Fruit fly (Drosophila melanogaster) whole organism, embryonic: ENCODE data around the gene MED14.

Experiments
- Awh ChIP-seq: fragments of 200-800 bp; sonication (Bioruptor generic); IDR thresholded peaks from 2 replicates; pipeline ENCODE4, ENCODE4 v1.3.6; 2022; ENCODE audit warnings: missing biosample characterization, missing genetic modification characterization
- Bgb ChIP-seq: fragments of 200-800 bp; sonication (Bioruptor generic); IDR thresholded peaks from 2 replicates; pipeline ENCODE4 v1.3.6; 2022; ENCODE audit warnings: missing biosample characterization, missing genetic modification characterization; ENCODE audit not compliant: partially characterized antibody
- C15 ChIP-seq: fragments of 200-800 bp; sonication (Bioruptor generic); IDR thresholded peaks from 3 replicates; pipeline ENCODE4 v1.3.6; 2022; ENCODE audit warnings: missing biosample characterization, missing genetic modification characterization
- CG10267 ChIP-seq: fragments of 200-800 bp; sonication (Bioruptor generic); optimal IDR thresholded peaks from 2 replicates; lab custom pipeline; 2018; ENCODE audit warnings: missing biosample characterization, mild to moderate bottlenecking, missing genetic modification characterization, moderate library complexity
- CG10431 ChIP-seq: fragments of 200-800 bp; sonication (Bioruptor generic); optimal IDR thresholded peaks from 3 replicates; lab custom pipeline; 2018; ENCODE audit warnings: missing biosample characterization, mild to moderate bottlenecking, missing genetic modification characterization
- CG13624 ChIP-seq: fragments of 200-800 bp; sonication (Bioruptor generic); optimal IDR thresholded peaks from 2 replicates; lab custom pipeline; 2016; ENCODE audit warnings: missing biosample characterization, missing genetic modification characterization
- CG15479 ChIP-seq: fragments of 200-800 bp; sonication (Bioruptor generic); optimal IDR thresholded peaks from 3 replicates; lab custom pipeline; 2019; ENCODE audit warnings: missing biosample characterization, mild to moderate bottlenecking, missing genetic modification characterization, moderate library complexity
- CG30403 ChIP-seq: fragments of 200-800 bp; sonication (Bioruptor generic); optimal IDR thresholded peaks from 3 replicates; lab custom pipeline; 2016; ENCODE audit warnings: missing biosample characterization, missing genetic modification characterization
- CG3407 ChIP-seq: fragments of 200-800 bp; sonication (Bioruptor generic); optimal IDR thresholded peaks from 2 replicates; lab custom pipeline; 2018; ENCODE audit warnings: missing biosample characterization, mild to moderate bottlenecking, missing genetic modification characterization
- CG42726 ChIP-seq: fragments of 200-800 bp; sonication (Bioruptor generic); IDR thresholded peaks from 2 replicates; pipeline ENCODE4 v1.3.6; 2022; ENCODE audit warnings: missing biosample characterization, missing genetic modification characterization; ENCODE audit not compliant: partially characterized antibody
- CG8944 ChIP-seq: fragments of 200-800 bp; sonication (Bioruptor generic); optimal IDR thresholded peaks from 3 replicates; lab custom pipeline; 2016; ENCODE audit warnings: missing biosample characterization, missing genetic modification characterization
- CG9797 ChIP-seq: fragments of 200-800 bp; sonication (Bioruptor generic); optimal IDR thresholded peaks from 3 replicates; lab custom pipeline; 2018; ENCODE audit warnings: missing biosample characterization, mild to moderate bottlenecking, missing genetic modification characterization
- CG9817 ChIP-seq: fragments of 200-800 bp; sonication (Bioruptor generic); optimal IDR thresholded peaks from 2 replicates; lab custom pipeline; 2018; ENCODE audit warnings: missing biosample characterization, mild to moderate bottlenecking, missing genetic modification characterization, moderate library complexity
- Camta ChIP-seq: fragments of 200-800 bp; sonication (Bioruptor generic); optimal IDR thresholded peaks from 2 replicates; lab custom pipeline; 2016; ENCODE audit warnings: missing biosample characterization, missing genetic modification characterization
- Dref ChIP-seq: fragments of 200-800 bp; sonication (Bioruptor generic); IDR thresholded peaks from 2 replicates; pipeline ENCODE4 v1.3.6; 2022; ENCODE audit warnings: missing biosample characterization, missing genetic modification characterization
- E2f1 ChIP-seq: fragments of 200-800 bp; sonication (Bioruptor generic); IDR thresholded peaks from 2 replicates; pipeline ENCODE4 v1.3.6; 2022; ENCODE audit warnings: missing biosample characterization, missing genetic modification characterization
- Eip74EF ChIP-seq, 2 experiments: fragments of 200-800 bp in 1 of 2; fragments of >200 bp in 1 of 2; sonication (Bioruptor generic) in 1 of 2; optimal IDR thresholded peaks; 2 replicates each; lab custom pipeline; 2017 to 2019; ENCODE audit warnings: missing biosample characterization in 2 of 2, missing genetic modification characterization in 2 of 2, mild to moderate bottlenecking in 1 of 2, moderate library complexity in 1 of 2
- Hr51 ChIP-seq, 2 experiments: fragments of 200-800 bp; sonication (Bioruptor generic); optimal IDR thresholded peaks; 2 replicates in 1 of 2; 3 replicates in 1 of 2; lab custom pipeline; 2016 to 2018; ENCODE audit warnings: missing biosample characterization in 2 of 2, missing genetic modification characterization in 2 of 2, mild to moderate bottlenecking in 1 of 2, moderate library complexity in 1 of 2
- Hsf ChIP-seq: fragments of 200-800 bp; sonication (Bioruptor generic); optimal IDR thresholded peaks from 3 replicates; lab custom pipeline; 2016; ENCODE audit warnings: missing biosample characterization, missing genetic modification characterization
- Nf-YB ChIP-seq: fragments of 200-800 bp; sonication (Bioruptor generic); optimal IDR thresholded peaks from 3 replicates; lab custom pipeline; 2019; ENCODE audit warnings: missing biosample characterization, mild to moderate bottlenecking, missing genetic modification characterization, moderate library complexity
- Oli ChIP-seq: fragments of 200-800 bp; sonication (Bioruptor generic); optimal IDR thresholded peaks from 2 replicates; lab custom pipeline; 2018; ENCODE audit warnings: missing biosample characterization, mild to moderate bottlenecking, missing genetic modification characterization, moderate library complexity
- Rx ChIP-seq: fragments of 200-800 bp; sonication (Bioruptor generic); IDR thresholded peaks from 2 replicates; pipeline ENCODE4 v1.3.6; 2022; ENCODE audit warnings: missing biosample characterization, missing genetic modification characterization
- Side ChIP-seq: fragments of 200-800 bp; sonication (Bioruptor generic); optimal IDR thresholded peaks from 2 replicates; lab custom pipeline; 2016; ENCODE audit warnings: missing biosample characterization, missing genetic modification characterization
- Spps ChIP-seq: fragments of 200-800 bp; sonication (Bioruptor generic); optimal IDR thresholded peaks from 2 replicates; lab custom pipeline; 2018; ENCODE audit warnings: missing biosample characterization, mild to moderate bottlenecking, missing genetic modification characterization
- ara ChIP-seq: fragments of 200-800 bp; sonication (Bioruptor generic); IDR thresholded peaks from 2 replicates; pipeline ENCODE4 v1.3.6; 2022; ENCODE audit warnings: missing biosample characterization, missing genetic modification characterization
- dati ChIP-seq: fragments of 200-800 bp; sonication (Bioruptor generic); IDR thresholded peaks from 2 replicates; pipeline ENCODE4 v1.3.6; 2022; ENCODE audit warnings: missing biosample characterization, missing genetic modification characterization
- dimm ChIP-seq: fragments of 200-800 bp; sonication (Bioruptor generic); IDR thresholded peaks from 2 replicates; pipeline ENCODE4 v1.3.6; 2022; ENCODE audit warnings: missing biosample characterization, missing genetic modification characterization
- dmrt11E ChIP-seq: fragments of 200-800 bp; sonication (Bioruptor generic); optimal IDR thresholded peaks from 3 replicates; lab custom pipeline; 2018; ENCODE audit warnings: missing biosample characterization, mild to moderate bottlenecking, missing genetic modification characterization, moderate library complexity
- grau ChIP-seq: fragments of 200-800 bp; optimal IDR thresholded peaks from 3 replicates; lab custom pipeline; 2019; ENCODE audit warnings: missing biosample characterization, mild to moderate bottlenecking, missing genetic modification characterization, moderate library complexity
- lola ChIP-seq, 3 experiments: fragments of >200 bp in 2 of 3; fragments of 200-800 bp in 1 of 3; sonication (Bioruptor generic) in 1 of 3; optimal IDR thresholded peaks; 2 replicates each; lab custom pipeline; 2017 to 2019; ENCODE audit warnings: missing biosample characterization in 3 of 3, missing genetic modification characterization in 3 of 3, mild to moderate bottlenecking in 1 of 3, moderate library complexity in 1 of 3
- lov ChIP-seq, 2 experiments: fragments of 200-800 bp in 1 of 2; fragments of >200 bp in 1 of 2; sonication (Bioruptor generic) in 1 of 2; IDR thresholded peaks in 1 of 2; optimal IDR thresholded peaks in 1 of 2; 2 replicates in 1 of 2; 3 replicates in 1 of 2; pipeline versions ENCODE4 v1.3.6 to Lab custom; 2017 to 2022; ENCODE audit warnings: missing biosample characterization in 1 of 2, missing genetic modification characterization in 1 of 2
- org-1 ChIP-seq: fragments of 200-800 bp; sonication (Bioruptor generic); optimal IDR thresholded peaks from 2 replicates; lab custom pipeline; 2017; ENCODE audit warnings: missing biosample characterization, missing genetic modification characterization
- pita ChIP-seq: fragments of 200-800 bp; sonication (Bioruptor generic); optimal IDR thresholded peaks from 2 replicates; lab custom pipeline; 2017; ENCODE audit warnings: missing biosample characterization, mild to moderate bottlenecking, missing genetic modification characterization
- prd ChIP-seq, 3 experiments: fragments of >200 bp in 2 of 3; fragments of 200-800 bp in 1 of 3; sonication (Bioruptor generic) in 1 of 3; optimal IDR thresholded peaks in 2 of 3; IDR thresholded peaks in 1 of 3; 2 replicates in 2 of 3; 3 replicates in 1 of 3; pipeline versions ENCODE4 v1.3.6 to Lab custom; 2017 to 2022; ENCODE audit warnings: missing biosample characterization in 1 of 3, missing genetic modification characterization in 1 of 3
- psq ChIP-seq: fragments of 200-800 bp; sonication (Bioruptor generic); optimal IDR thresholded peaks from 2 replicates; lab custom pipeline; 2017; ENCODE audit warnings: missing biosample characterization, missing genetic modification characterization
- row ChIP-seq: fragments of 200-800 bp; sonication (Bioruptor generic); IDR thresholded peaks from 3 replicates; pipeline ENCODE4 v1.3.6; 2022; ENCODE audit warnings: missing biosample characterization, missing genetic modification characterization
- sens-2 ChIP-seq: fragments of 200-800 bp; sonication (Bioruptor generic); IDR thresholded peaks from 2 replicates; pipeline ENCODE4 v1.3.6; 2022; ENCODE audit warnings: missing biosample characterization, missing genetic modification characterization
- sna ChIP-seq: fragments of 200-800 bp; sonication (Bioruptor generic); IDR thresholded peaks from 2 replicates; pipeline ENCODE4 v1.3.6; 2022; ENCODE audit warnings: missing biosample characterization, missing genetic modification characterization; ENCODE audit not compliant: partially characterized antibody
- so ChIP-seq: fragments of 200-800 bp; sonication (Bioruptor generic); IDR thresholded peaks from 3 replicates; pipeline ENCODE4 v1.3.6; 2022; ENCODE audit warnings: missing biosample characterization, missing genetic modification characterization
- tll ChIP-seq, 2 experiments: fragments of 200-800 bp in 1 of 2; fragments of >200 bp in 1 of 2; sonication (Bioruptor generic) in 1 of 2; optimal IDR thresholded peaks; 2 replicates each; lab custom pipeline; 2017 to 2019; ENCODE audit warnings: missing biosample characterization in 2 of 2, missing genetic modification characterization in 2 of 2, mild to moderate bottlenecking in 1 of 2, moderate library complexity in 1 of 2
- trh ChIP-seq: fragments of 200-800 bp; sonication (Bioruptor generic); optimal IDR thresholded peaks from 2 replicates; lab custom pipeline; 2016; ENCODE audit warnings: missing biosample characterization, missing genetic modification characterization
- vnd ChIP-seq: fragments of 200-800 bp; sonication (Bioruptor generic); IDR thresholded peaks from 3 replicates; pipeline ENCODE4 v1.3.6; 2022; ENCODE audit warnings: missing biosample characterization, missing genetic modification characterization; ENCODE audit not compliant: partially characterized antibody

The MED14 gene

dm6 chr3L:611639-612611, 18.9 kb downstream of the MED14 start (continued):
- TF ChIP-seq CG9817 (tag; lab: Kevin White, UChicago) (peak; percentile 75), Camta (GFP tag; lab: Kevin White, UChicago) (peak; percentile 42), CG10431 (GFP tag; lab: Kevin White, UChicago) (peak; percentile 45), dmrt11E (peak; percentile 19), CG9797 (no peak)

- TF ChIP-seq CG15479 (GFP tag; lab: Kevin White, UChicago) = no peak
- peak; percentile 56 for TF ChIP-seq grau
- peak; percentile 60 for TF ChIP-seq Oli
- TF ChIP-seq sens-2 (GFP tag; lab: Robert Waterston, UW) = no peak
- no peak for TF ChIP-seq org-1 (GFP tag; lab: Kevin White, UChicago)
- TF ChIP-seq Bgb (GFP tag; lab: Robert Waterston, UW) = no peak
- TF ChIP-seq Eip74EF (GFP tag; optimal IDR thresholded peaks at IDR 0.05; lab: Kevin White, UChicago) = no peak
- TF ChIP-seq vnd (GFP tag; lab: Robert Waterston, UW) = no peak
- no peak for TF ChIP-seq dati (GFP tag; lab: Robert Waterston, UW)
- peak; percentile 22 for TF ChIP-seq Hsf (GFP tag; lab: Kevin White, UChicago)
- peak; percentile 47 to 55 for TF ChIP-seq Hr51 (GFP tag; optimal IDR thresholded peaks at IDR 0.05; lab: Kevin White, UChicago)
- TF ChIP-seq Nf-YB (GFP tag; lab: Kevin White, UChicago) = peak; percentile 20
- peak; percentile 61 for TF ChIP-seq CG30403
- TF ChIP-seq Camta (GFP tag; lab: Kevin White, UChicago) = peak; percentile 52
- no peak for TF ChIP-seq psq (GFP tag; lab: Kevin White, UChicago)
- peak in 1 of 3 experiments; percentile 82 for TF ChIP-seq lola (GFP tag; optimal IDR thresholded peaks at IDR 0.05; lab: Kevin White, UChicago)
- TF ChIP-seq dimm (GFP tag; lab: Robert Waterston, UW) = no peak
- TF ChIP-seq Rx (GFP tag; lab: Robert Waterston, UW) = 0 out of 2 replicates have a peak, but pooled peaks have one; percentile 15
- TF ChIP-seq row = peak; percentile 67
- no peak for TF ChIP-seq prd (optimal IDR thresholded peaks at IDR 0.05; lab: Kevin White, UChicago)
- peak; percentile 88 for TF ChIP-seq prd (GFP tag; IDR thresholded peaks at IDR 0.05; lab: Robert Waterston, UW)
- peak; percentile 65 for TF ChIP-seq CG10267
- peak; percentile 46 for TF ChIP-seq CG8944
- TF ChIP-seq lov (optimal IDR thresholded peaks at IDR 0.05; lab: Kevin White, UChicago) = no peak
- TF ChIP-seq lov (GFP tag; IDR thresholded peaks at IDR 0.05; lab: Robert Waterston, UW) = 0 out of 3 replicates have a peak, but pooled peaks have one; percentile 20
- peak; percentile 34; the same call in 1 of the 2 replicates for TF ChIP-seq E2f1 (GFP tag; lab: Robert Waterston, UW)
- peak; percentile 41; the same call in 1 of the 2 replicates for TF ChIP-seq Awh
- peak in 1 of 2 experiments; percentile 26 for TF ChIP-seq tll (GFP tag; optimal IDR thresholded peaks at IDR 0.05; lab: Kevin White, UChicago)
- TF ChIP-seq CG3407 (GFP tag; lab: Kevin White, UChicago) = peak; percentile 45
- TF ChIP-seq Dref (GFP tag; lab: Robert Waterston, UW) = 0 out of 2 replicates have a peak, but pooled peaks have one; percentile 1
- TF ChIP-seq CG42726 (GFP tag; lab: Robert Waterston, UW) = no peak
- peak; percentile 37 for TF ChIP-seq trh
- peak; percentile 74 for TF ChIP-seq ara
- TF ChIP-seq Spps (tag; lab: Kevin White, UChicago) = peak; percentile 11
- TF ChIP-seq so (GFP tag; lab: Robert Waterston, UW) = no peak
- no peak for TF ChIP-seq Side (GFP tag; lab: Kevin White, UChicago)
- no peak for TF ChIP-seq CG13624 (GFP tag; lab: Kevin White, UChicago)
- no peak for TF ChIP-seq C15 (GFP tag; lab: Robert Waterston, UW)
- no peak for TF ChIP-seq pita
- no peak for TF ChIP-seq sna (GFP tag; lab: Robert Waterston, UW)
Measured at dm6 chr3L:613578-614300, 20.7 kb downstream of the MED14 start.
